Fruit fly (Drosophila melanogaster): ENCODE measurements around the gene CIAPIN1.

CIAPIN1 gene

dm6 chr2L:15055105-15055504, 16.4 kb upstream of the CIAPIN1 start:
- TF ChIP-seq dsf (GFP tag; optimal IDR thresholded peaks at IDR 0.05; ENCODE audit: borderline replicate concordance): no peak
- no peak for TF ChIP-seq jim (GFP tag; optimal IDR thresholded peaks at IDR 0.05)
- no peak for TF ChIP-seq Abd-B (GFP tag; optimal IDR thresholded peaks at IDR 0.05)
- TF ChIP-seq Dif (GFP tag; optimal IDR thresholded peaks at IDR 0.05; ENCODE audit: partially characterized antibody): no peak
- TF ChIP-seq Hr83 (GFP tag; optimal IDR thresholded peaks at IDR 0.05; ENCODE audit: poor library complexity, severe bottlenecking): no peak
- no peak for TF ChIP-seq foxo (GFP tag; optimal IDR thresholded peaks at IDR 0.05)
- no peak for TF ChIP-seq ey (GFP tag; optimal IDR thresholded peaks at IDR 0.05)

- TF ChIP-seq psq (GFP tag; optimal IDR thresholded peaks at IDR 0.05) (no peak), h (GFP tag; optimal IDR thresholded peaks at IDR 0.05) (no peak), CG32264 (GFP tag; optimal IDR thresholded peaks at IDR 0.05) (no peak), Rel (GFP tag; optimal IDR thresholded peaks at IDR 0.05) (no peak), Rel (tag; optimal IDR thresholded peaks at IDR 0.05) (no peak), usp (GFP tag; optimal IDR thresholded peaks at IDR 0.05) (no peak), Myc (optimal IDR thresholded peaks at IDR 0.05) (no peak), woc (GFP tag; optimal IDR thresholded peaks at IDR 0.05) (no peak), Dfd (GFP tag; optimal IDR thresholded peaks at IDR 0.05) (no peak), Dif (GFP tag; optimal IDR thresholded peaks at IDR 0.05; ENCODE audit: partially characterized antibody) (no peak), jim (GFP tag; optimal IDR thresholded peaks at IDR 0.05) (no peak), CG9705 (GFP tag; optimal IDR thresholded peaks at IDR 0.05) (no peak), Vsx2 (GFP tag; optimal IDR thresholded peaks at IDR 0.05; ENCODE audit: partially characterized antibody) (no peak), brk (GFP tag; optimal IDR thresholded peaks at IDR 0.05) (no peak)
These were observed 14.2 kb upstream of the CIAPIN1 start for dm6 chr2L:15052805-15053388.

dm6 chr2L:15043718-15044117, 5.1 kb upstream of the CIAPIN1 start:
- TF ChIP-seq br (GFP tag; optimal IDR thresholded peaks at IDR 0.05) (no peak), dl (GFP tag; optimal IDR thresholded peaks at IDR 0.05; ENCODE audit: insufficient read depth in 1 of 2, partially characterized antibody in 2 of 2) (no peak), psq (GFP tag; optimal IDR thresholded peaks at IDR 0.05) (no peak), GATAd (GFP tag; optimal IDR thresholded peaks at IDR 0.05) (no peak), sage (GFP tag; optimal IDR thresholded peaks at IDR 0.05) (no peak), Dif (GFP tag; optimal IDR thresholded peaks at IDR 0.05; ENCODE audit: partially characterized antibody) (no peak), Rel (GFP tag; optimal IDR thresholded peaks at IDR 0.05) (no peak), Rel (tag; optimal IDR thresholded peaks at IDR 0.05) (no peak)

DNA sequence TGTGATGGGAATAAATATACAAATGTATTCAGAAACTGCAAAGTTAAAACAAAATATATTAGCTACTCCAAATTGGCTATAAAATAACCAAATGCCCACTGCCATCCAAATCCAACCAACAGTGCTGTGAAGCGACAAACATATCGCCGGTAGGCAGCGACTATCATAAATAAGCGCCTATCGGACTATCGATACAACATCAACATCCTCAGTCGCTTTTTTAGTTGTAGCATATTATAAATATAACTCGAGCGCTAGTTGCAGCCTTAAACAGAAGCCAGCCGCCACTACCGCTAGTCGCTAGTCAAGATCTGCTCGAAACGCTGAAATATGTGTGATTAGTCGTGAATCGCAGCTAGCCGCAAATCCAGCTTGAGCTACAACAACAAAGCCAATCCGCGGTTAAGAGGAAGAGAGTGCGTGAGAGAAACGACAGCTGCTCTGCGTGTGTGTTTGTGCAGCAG, 680 bp upstream of the CIAPIN1 start:
- peak; percentile 22 for TF ChIP-seq Jra (GFP tag; optimal IDR thresholded peaks at IDR 0.05)
- TF ChIP-seq Myc (optimal IDR thresholded peaks at IDR 0.05): peak; percentile 90
- peak; percentile 36 for TF ChIP-seq br (GFP tag; optimal IDR thresholded peaks at IDR 0.05)
- TF ChIP-seq Vsx2 (GFP tag; optimal IDR thresholded peaks at IDR 0.05; ENCODE audit: partially characterized antibody): no peak
- TF ChIP-seq woc (GFP tag; optimal IDR thresholded peaks at IDR 0.05): peak; percentile 88
- peak; percentile 77 for TF ChIP-seq Hr83 (GFP tag; optimal IDR thresholded peaks at IDR 0.05; ENCODE audit: poor library complexity, severe bottlenecking)
- TF ChIP-seq dmrt93B (GFP tag; optimal IDR thresholded peaks at IDR 0.05): no peak
- TF ChIP-seq pan (optimal IDR thresholded peaks at IDR 0.05): no peak
- no peak for TF ChIP-seq Dfd (GFP tag; optimal IDR thresholded peaks at IDR 0.05)
- TF ChIP-seq Mio (GFP tag; optimal IDR thresholded peaks at IDR 0.05): no peak
- no peak for TF ChIP-seq N (GFP tag; optimal IDR thresholded peaks at IDR 0.05)
- TF ChIP-seq rgr (GFP tag; optimal IDR thresholded peaks at IDR 0.05): no peak
- no peak for TF ChIP-seq Sp1 (GFP tag; optimal IDR thresholded peaks at IDR 0.05)
- no peak for TF ChIP-seq usp (GFP tag; optimal IDR thresholded peaks at IDR 0.05)
- TF ChIP-seq h (GFP tag; optimal IDR thresholded peaks at IDR 0.05): peak; percentile 48
- TF ChIP-seq CG9705 (GFP tag; optimal IDR thresholded peaks at IDR 0.05): peak; percentile 46
- peak; percentile 6 for TF ChIP-seq psq (GFP tag; optimal IDR thresholded peaks at IDR 0.05)
- TF ChIP-seq ey (GFP tag; optimal IDR thresholded peaks at IDR 0.05): peak; percentile 5
- TF ChIP-seq dsf (GFP tag; optimal IDR thresholded peaks at IDR 0.05; ENCODE audit: borderline replicate concordance): peak; percentile 22
- peak; percentile 25 for TF ChIP-seq sage (GFP tag; optimal IDR thresholded peaks at IDR 0.05)
- no peak for TF ChIP-seq foxo (GFP tag; optimal IDR thresholded peaks at IDR 0.05)

DNA sequence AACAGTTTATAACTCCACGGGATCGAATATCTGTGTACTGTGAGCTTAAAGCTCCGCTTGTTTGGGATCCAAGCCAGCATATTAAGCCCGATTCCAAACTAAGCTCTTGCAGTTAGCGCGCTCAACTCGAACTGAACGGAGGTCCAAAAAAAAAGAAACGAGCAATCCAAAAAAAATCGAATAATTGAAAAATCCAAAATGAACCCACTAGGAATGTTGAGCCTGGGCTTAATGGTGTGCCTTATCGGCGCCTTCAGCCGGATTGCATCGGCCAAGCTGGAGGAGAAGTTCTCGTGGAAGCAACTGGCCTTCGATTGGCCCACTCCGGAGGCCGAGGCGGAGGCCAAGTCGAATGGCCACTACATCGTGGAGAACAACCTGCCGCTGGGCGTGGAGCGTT, 3.3 kb downstream of the CIAPIN1 start, which contains the start of gene yellow-c:
yellow-c (plus strand) TSS at position 29 of the 400 bp plus-strand sequence.
- TF ChIP-seq Hnf4 (GFP tag; optimal IDR thresholded peaks at IDR 0.05): no peak
- TF ChIP-seq usp (GFP tag; optimal IDR thresholded peaks at IDR 0.05): no peak
- no peak for TF ChIP-seq N (GFP tag; optimal IDR thresholded peaks at IDR 0.05)
- no peak for TF ChIP-seq GATAd (GFP tag; optimal IDR thresholded peaks at IDR 0.05)
- no peak for TF ChIP-seq HLH106 (tag; optimal IDR thresholded peaks at IDR 0.05)
- no peak for TF ChIP-seq Hr83 (GFP tag; optimal IDR thresholded peaks at IDR 0.05; ENCODE audit: poor library complexity, severe bottlenecking)
- TF ChIP-seq brk (GFP tag; optimal IDR thresholded peaks at IDR 0.05): no peak
- no peak for TF ChIP-seq lola (GFP tag; optimal IDR thresholded peaks at IDR 0.05)
- no peak for TF ChIP-seq Jra (GFP tag; optimal IDR thresholded peaks at IDR 0.05)
- TF ChIP-seq OdsH (GFP tag; optimal IDR thresholded peaks at IDR 0.05): no peak
